Worm (Caenorhabditis elegans) whole organism, young adult: ENCODE results near the gene T13C5.2.

Source experiments
- B0035.1 ChIP-seq: sonication (generic microtip); optimal IDR thresholded peaks from 2 replicates; lab custom pipeline; 2016; ENCODE audit warnings: missing genetic modification characterization, mild to moderate bottlenecking, missing compliant biosample characterization, missing genotype, missing genetic modification reagents
- F37B4.10 ChIP-seq: fragments of 200-800 bp; sonication (Bioruptor generic); IDR thresholded peaks from 2 replicates; pipeline ENCODE4 v1.3.6; 2022; ENCODE audit warnings: missing genetic modification characterization, missing compliant biosample characterization
- F57A8.1 ChIP-seq: fragments of 200-800 bp; sonication (Bioruptor generic); optimal IDR thresholded peaks from 2 replicates; lab custom pipeline; 2018; ENCODE audit warnings: mild to moderate bottlenecking, missing genetic modification characterization, moderate library complexity, missing compliant biosample characterization
- akir-1 ChIP-seq: fragments of 200-800 bp; sonication (Bioruptor generic); optimal IDR thresholded peaks from 2 replicates; lab custom pipeline; 2018; ENCODE audit warnings: mild to moderate bottlenecking, missing genetic modification characterization, moderate library complexity, missing compliant biosample characterization
- ama-1 ChIP-seq, 3 experiments: fragments of 150-350 bp in 1 of 3; sonication (generic microtip) in 2 of 3; optimal IDR thresholded peaks; 2 replicates each; lab custom pipeline; 2014 to 2018; ENCODE audit warnings: missing biosample characterization in 2 of 3, missing genetic modification characterization in 2 of 3, missing genetic modification reagents in 2 of 3
- athp-1 ChIP-seq: sonication (generic microtip); optimal IDR thresholded peaks from 2 replicates; lab custom pipeline; 2017; ENCODE audit warnings: mild to moderate bottlenecking, missing genetic modification characterization, missing compliant biosample characterization
- dpff-1 ChIP-seq: sonication (generic microtip); optimal IDR thresholded peaks from 2 replicates; lab custom pipeline; 2017; ENCODE audit warnings: mild to moderate bottlenecking, missing genetic modification characterization, missing compliant biosample characterization
- lin-54 ChIP-seq: fragments of 200-800 bp; sonication (Bioruptor generic); optimal IDR thresholded peaks from 2 replicates; lab custom pipeline; 2018; ENCODE audit warnings: mild to moderate bottlenecking, missing genetic modification characterization, missing compliant biosample characterization
- mxl-1 ChIP-seq: sonication (generic microtip); optimal IDR thresholded peaks from 2 replicates; lab custom pipeline; 2016; ENCODE audit warnings: missing genetic modification characterization, missing compliant biosample characterization
- pha-4 ChIP-seq: fragments of 150-350 bp; sonication (generic microtip); optimal IDR thresholded peaks from 2 replicates; lab custom pipeline; 2014; ENCODE audit warnings: missing biosample characterization, missing genetic modification reagents, missing genetic modification characterization
- snpc-3.4 ChIP-seq: sonication (generic microtip); optimal IDR thresholded peaks from 2 replicates; lab custom pipeline; 2017; ENCODE audit warnings: missing genetic modification characterization, mild to moderate bottlenecking, missing compliant biosample characterization, antibody characterized with exemption, moderate library complexity, missing genotype, missing genetic modification reagents
- snpc-4 ChIP-seq, 5 experiments: fragments of 150-350 bp in 1 of 5; sonication (generic microtip) in 4 of 5; optimal IDR thresholded peaks; 2 replicates each; lab custom pipeline; 2014 to 2018; ENCODE audit warnings: missing genetic modification characterization in 5 of 5, missing biosample characterization in 3 of 5, antibody characterized with exemption in 2 of 5, mild to moderate bottlenecking in 2 of 5, missing compliant biosample characterization in 2 of 5, missing genotype in 2 of 5, moderate library complexity in 2 of 5, missing genetic modification reagents in 1 of 5

DNA sequence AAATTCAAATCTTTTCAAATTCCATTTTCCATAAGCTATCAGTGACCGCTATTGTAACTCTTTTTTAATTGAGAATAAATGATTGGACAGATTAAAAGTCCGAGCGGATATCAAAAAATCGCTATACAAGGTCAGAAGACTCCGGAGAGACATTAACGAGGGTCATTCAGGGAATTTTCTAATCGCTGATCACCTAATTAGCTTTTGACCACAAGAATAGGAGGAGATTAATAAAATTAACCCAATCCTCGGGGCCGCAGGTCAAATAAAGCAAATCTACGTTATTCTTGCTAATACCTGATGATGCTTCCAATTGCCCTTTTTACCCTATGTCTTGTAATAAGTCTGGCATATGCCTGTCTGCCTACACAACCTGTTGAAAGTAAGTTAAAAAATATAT, 11.2 kb upstream of the T13C5.2 start, which contains the start of gene T25B2.1:
- TF ChIP-seq pha-4 (tag; lab: Kevin White, UChicago) (no peak), B0035.1 (no peak), lin-54 (GFP tag; lab: Kevin White, UChicago) (no peak), athp-1 (tag; lab: Kevin White, UChicago) (no peak), ama-1 (optimal IDR thresholded peaks at IDR 0.05; lab: Kevin White, UChicago) (no peak), ama-1 (GFP tag; optimal IDR thresholded peaks at IDR 0.05; lab: Kevin White, UChicago) (no peak), mxl-1 (tag; lab: Kevin White, UChicago) (no peak), akir-1 (GFP tag; lab: Kevin White, UChicago) (no peak), snpc-4 (GFP tag; optimal IDR thresholded peaks at IDR 0.05; lab: Kevin White, UChicago) (no peak), snpc-4 (tag; optimal IDR thresholded peaks at IDR 0.05; lab: Kevin White, UChicago) (no peak), dpff-1 (tag; lab: Kevin White, UChicago) (no peak), F57A8.1 (GFP tag; lab: Kevin White, UChicago) (no peak), F37B4.10 (GFP tag; lab: Robert Waterston, UW) (no peak), snpc-3.4 (tag; lab: Kevin White, UChicago) (no peak)
